Fruit fly (Drosophila melanogaster): Measurements from ENCODE around the gene CG33285.

The CG33285 gene

dm6 chr3L:21135850-21136249, 47.1 kb upstream of the CG33285 start (continued):
- no peak for TF ChIP-seq Hr3 (GFP tag; optimal IDR thresholded peaks at IDR 0.05)
- TF ChIP-seq CG10267 (tag; optimal IDR thresholded peaks at IDR 0.05): peak; percentile 62
- peak; percentile 26 for TF ChIP-seq Antp (GFP tag; optimal IDR thresholded peaks at IDR 0.05)
- TF ChIP-seq lola (GFP tag; optimal IDR thresholded peaks at IDR 0.05): no peak
- TF ChIP-seq Doc2 (GFP tag; IDR thresholded peaks at IDR 0.05): no peak
- no peak for TF ChIP-seq Vsx1 (GFP tag; optimal IDR thresholded peaks at IDR 0.05)
- TF ChIP-seq Dek (tag; optimal IDR thresholded peaks at IDR 0.05): no peak
- TF ChIP-seq MTF-1 (GFP tag; optimal IDR thresholded peaks at IDR 0.05; ENCODE audit: borderline replicate concordance): no peak
- no peak for TF ChIP-seq B-H1 (GFP tag; IDR thresholded peaks at IDR 0.05)
- peak; percentile 51 for TF ChIP-seq nmo (GFP tag; optimal IDR thresholded peaks at IDR 0.05)
- TF ChIP-seq CG34224 (GFP tag; IDR thresholded peaks at IDR 0.05; ENCODE audit: partially characterized antibody): peak; percentile 90
- no peak for TF ChIP-seq Ssrp (tag; optimal IDR thresholded peaks at IDR 0.05)
- TF ChIP-seq C15 (GFP tag; IDR thresholded peaks at IDR 0.05): no peak
- TF ChIP-seq btn (GFP tag; optimal IDR thresholded peaks at IDR 0.05): no peak
- TF ChIP-seq BEAF-32 (GFP tag; optimal IDR thresholded peaks at IDR 0.05): peak; percentile 80
- no peak for TF ChIP-seq nerfin-1 (tag; optimal IDR thresholded peaks at IDR 0.05)
- no peak for TF ChIP-seq Atf-2 (GFP tag; optimal IDR thresholded peaks at IDR 0.05)
- TF ChIP-seq klu (GFP tag; IDR thresholded peaks at IDR 0.05): no peak
- TF ChIP-seq salm (tag; optimal IDR thresholded peaks at IDR 0.05): no peak
- no peak for TF ChIP-seq bsh (GFP tag; optimal IDR thresholded peaks at IDR 0.05)
- peak; percentile 20; the same call in 1 of the 2 replicates for TF ChIP-seq CG6272 (GFP tag; IDR thresholded peaks at IDR 0.05)
- peak; percentile 4 for TF ChIP-seq Dad (GFP tag; optimal IDR thresholded peaks at IDR 0.05)
- TF ChIP-seq ewg (GFP tag; optimal IDR thresholded peaks at IDR 0.05): no peak
- no peak for TF ChIP-seq CG8924 (tag; optimal IDR thresholded peaks at IDR 0.05)
- TF ChIP-seq CG2202 (tag; optimal IDR thresholded peaks at IDR 0.05): no peak
- TF ChIP-seq jumu (GFP tag; optimal IDR thresholded peaks at IDR 0.05): no peak
- TF ChIP-seq CG8359 (GFP tag; optimal IDR thresholded peaks at IDR 0.05; ENCODE audit: borderline replicate concordance): no peak
- no peak for TF ChIP-seq CG11247 (GFP tag; IDR thresholded peaks at IDR 0.05)
- no peak for TF ChIP-seq CG14441 (GFP tag; IDR thresholded peaks at IDR 0.05)
- TF ChIP-seq wdn (GFP tag; IDR thresholded peaks at IDR 0.05): no peak
- no peak for TF ChIP-seq esg (GFP tag; conservative IDR thresholded peaks at IDR 0.05)
- TF ChIP-seq trh (GFP tag; optimal IDR thresholded peaks at IDR 0.05): no peak
- TF ChIP-seq Hand (GFP tag; optimal IDR thresholded peaks at IDR 0.05): no peak
- TF ChIP-seq toy (GFP tag; IDR thresholded peaks at IDR 0.05): no peak
- TF ChIP-seq hb (GFP tag; IDR thresholded peaks at IDR 0.05; ENCODE audit: partially characterized antibody): peak; percentile 92
- TF ChIP-seq Oaz (GFP tag; IDR thresholded peaks at IDR 0.05): no peak
- no peak for TF ChIP-seq crc (GFP tag; optimal IDR thresholded peaks at IDR 0.05)
- no peak for TF ChIP-seq sima (GFP tag; optimal IDR thresholded peaks at IDR 0.05)
- peak; percentile 58 for TF ChIP-seq Rfx (GFP tag; IDR thresholded peaks at IDR 0.05)
- TF ChIP-seq CG17912 (GFP tag; optimal IDR thresholded peaks at IDR 0.05): no peak
- TF ChIP-seq CG11085 (GFP tag; IDR thresholded peaks at IDR 0.05): no peak
- peak; percentile 19 for TF ChIP-seq twi (tag; optimal IDR thresholded peaks at IDR 0.05)
- peak; percentile 88 for TF ChIP-seq CG1603 (tag; optimal IDR thresholded peaks at IDR 0.05)
- TF ChIP-seq row (GFP tag; IDR thresholded peaks at IDR 0.05): peak; percentile 49
- no peak for TF ChIP-seq grau (tag; optimal IDR thresholded peaks at IDR 0.05)
- TF ChIP-seq CG9817 (tag; optimal IDR thresholded peaks at IDR 0.05): no peak
- no peak for TF ChIP-seq CG2678 (tag; optimal IDR thresholded peaks at IDR 0.05)
- peak; percentile 37 for TF ChIP-seq CG12391 (tag; optimal IDR thresholded peaks at IDR 0.05)
- TF ChIP-seq Sry-β (GFP tag; optimal IDR thresholded peaks at IDR 0.05): peak; percentile 84
- no peak for TF ChIP-seq fd96Cb (tag; optimal IDR thresholded peaks at IDR 0.05)
- no peak for TF ChIP-seq B-H2 (GFP tag; optimal IDR thresholded peaks at IDR 0.05)

All from whole organism, embryonic.